Worm (Caenorhabditis elegans): ENCODE measurements around the gene W02B12.11.

ce11 chrII:11476410-11476809 is 2.7 kb downstream of the W02B12.11 start, which contains the start of gene W02B12.16:
- TF ChIP-seq unc-39 (tag; optimal IDR thresholded peaks at IDR 0.05) (no peak), nhr-12 (tag; optimal IDR thresholded peaks at IDR 0.05) (no peak), unc-62 (GFP tag; optimal IDR thresholded peaks at IDR 0.05) (no peak), lin-13 (tag; optimal IDR thresholded peaks at IDR 0.05) (no peak), blmp-1 (tag; optimal IDR thresholded peaks at IDR 0.05) (no peak), ztf-11 (tag; optimal IDR thresholded peaks at IDR 0.05) (no peak), ceh-83 (GFP tag; optimal IDR thresholded peaks at IDR 0.05) (no peak), ces-1 (GFP tag; optimal IDR thresholded peaks at IDR 0.05) (no peak), nhr-76 (tag; optimal IDR thresholded peaks at IDR 0.05) (no peak), pha-4 (tag; optimal IDR thresholded peaks at IDR 0.05) (no peak), elt-3 (tag; optimal IDR thresholded peaks at IDR 0.05) (no peak), flh-1 (GFP tag; optimal IDR thresholded peaks at IDR 0.05) (no peak)
